Fruit fly (Drosophila melanogaster): Measurements from ENCODE around the gene ORMDL.

- TF ChIP-seq h (optimal IDR thresholded peaks at IDR 0.05) (no peak), psq (optimal IDR thresholded peaks at IDR 0.05) (no peak), Sin3A (optimal IDR thresholded peaks at IDR 0.05) (no peak), ttk (optimal IDR thresholded peaks at IDR 0.05) (no peak)
Observed at dm6 chr3L:21636265-21636993, 1.3 kb downstream of the ORMDL start, which contains the start of gene CG32444.
